Fruit fly (Drosophila melanogaster): Measurements from ENCODE around the gene dbe.

The dbe gene

dm6 chr2L:827516-828362 is 41.9 kb downstream of the dbe start:
- peak; percentile 5 for TF ChIP-seq Sp1 (GFP tag; optimal IDR thresholded peaks at IDR 0.05)
- TF ChIP-seq HLH106 (tag; optimal IDR thresholded peaks at IDR 0.05): no peak
- TF ChIP-seq h (GFP tag; optimal IDR thresholded peaks at IDR 0.05): peak; percentile 24
- TF ChIP-seq dl (GFP tag; optimal IDR thresholded peaks at IDR 0.05; ENCODE audit: insufficient read depth in 1 of 2, partially characterized antibody in 2 of 2): no peak
- TF ChIP-seq Rel (GFP tag; optimal IDR thresholded peaks at IDR 0.05): no peak
- peak; percentile 99 for TF ChIP-seq Rel (tag; optimal IDR thresholded peaks at IDR 0.05)
- TF ChIP-seq psq (GFP tag; optimal IDR thresholded peaks at IDR 0.05): peak; percentile 18
- TF ChIP-seq lola (GFP tag; optimal IDR thresholded peaks at IDR 0.05): no peak
- no peak for TF ChIP-seq Hr78 (GFP tag; optimal IDR thresholded peaks at IDR 0.05)
- no peak for TF ChIP-seq dsf (GFP tag; optimal IDR thresholded peaks at IDR 0.05; ENCODE audit: borderline replicate concordance)
- peak; percentile 17 for TF ChIP-seq Dif (GFP tag; optimal IDR thresholded peaks at IDR 0.05; ENCODE audit: partially characterized antibody)
- peak; percentile 17 for TF ChIP-seq Hnf4 (GFP tag; optimal IDR thresholded peaks at IDR 0.05)
- peak; percentile 28 for TF ChIP-seq br (GFP tag; optimal IDR thresholded peaks at IDR 0.05)
- peak; percentile 26 for TF ChIP-seq OdsH (GFP tag; optimal IDR thresholded peaks at IDR 0.05)
- TF ChIP-seq dmrt93B (GFP tag; optimal IDR thresholded peaks at IDR 0.05): no peak
- TF ChIP-seq jim (GFP tag; optimal IDR thresholded peaks at IDR 0.05): no peak
- no peak for TF ChIP-seq pan (optimal IDR thresholded peaks at IDR 0.05)
- no peak for TF ChIP-seq brk (GFP tag; optimal IDR thresholded peaks at IDR 0.05)
- TF ChIP-seq foxo (GFP tag; optimal IDR thresholded peaks at IDR 0.05): peak in 1 of 2 experiments; percentile 18
- no peak for TF ChIP-seq Dfd (GFP tag; optimal IDR thresholded peaks at IDR 0.05)

- TF ChIP-seq dsf (GFP tag; optimal IDR thresholded peaks at IDR 0.05; ENCODE audit: borderline replicate concordance): no peak
- no peak for TF ChIP-seq GATAd (GFP tag; optimal IDR thresholded peaks at IDR 0.05)
- TF ChIP-seq woc (GFP tag; optimal IDR thresholded peaks at IDR 0.05): no peak
- TF ChIP-seq Mio (GFP tag; optimal IDR thresholded peaks at IDR 0.05): no peak
- TF ChIP-seq CG9705 (GFP tag; optimal IDR thresholded peaks at IDR 0.05): no peak
- TF ChIP-seq Myc (optimal IDR thresholded peaks at IDR 0.05): no peak
- no peak for TF ChIP-seq dl (GFP tag; optimal IDR thresholded peaks at IDR 0.05; ENCODE audit: insufficient read depth in 1 of 2, partially characterized antibody in 2 of 2)
- no peak for TF ChIP-seq rgr (GFP tag; optimal IDR thresholded peaks at IDR 0.05)
Measured at dm6 chr2L:827049-827448, 42.6 kb downstream of the dbe start.

dm6 chr2L:826388-826787 is 43.3 kb downstream of the dbe start:
- peak; percentile 84 for TF ChIP-seq Dif (GFP tag; optimal IDR thresholded peaks at IDR 0.05; ENCODE audit: partially characterized antibody)
- peak; percentile 85 to 90 for TF ChIP-seq dl (GFP tag; optimal IDR thresholded peaks at IDR 0.05; ENCODE audit: insufficient read depth in 1 of 2, partially characterized antibody in 2 of 2)
- TF ChIP-seq Abd-B (GFP tag; optimal IDR thresholded peaks at IDR 0.05): no peak

dm6 chr2L:825768-826263 is 43.8 kb downstream of the dbe start, which contains the start of the genes CG3862 and dock:
Gene CG3862, minus strand, starts transcription at chr2L:825861.
Gene dock, plus strand, starts transcription at chr2L:825969.
- TF ChIP-seq pan (optimal IDR thresholded peaks at IDR 0.05) (no peak), Mio (GFP tag; optimal IDR thresholded peaks at IDR 0.05) (no peak), Sp1 (GFP tag; optimal IDR thresholded peaks at IDR 0.05) (peak; percentile 61), h (GFP tag; optimal IDR thresholded peaks at IDR 0.05) (peak; percentile 50), Rel (GFP tag; optimal IDR thresholded peaks at IDR 0.05) (no peak), Rel (tag; optimal IDR thresholded peaks at IDR 0.05) (peak; percentile 61), sv (GFP tag; optimal IDR thresholded peaks at IDR 0.05) (peak; percentile 2), Abd-B (GFP tag; optimal IDR thresholded peaks at IDR 0.05) (no peak), Vsx2 (GFP tag; optimal IDR thresholded peaks at IDR 0.05; ENCODE audit: partially characterized antibody) (no peak), CG9705 (GFP tag; optimal IDR thresholded peaks at IDR 0.05) (no peak), br (GFP tag; optimal IDR thresholded peaks at IDR 0.05) (peak; percentile 61), CrebA (GFP tag; optimal IDR thresholded peaks at IDR 0.05; ENCODE audit: borderline replicate concordance) (no peak), dmrt93B (GFP tag; optimal IDR thresholded peaks at IDR 0.05) (no peak), jim (GFP tag; optimal IDR thresholded peaks at IDR 0.05) (no peak), tai (GFP tag; optimal IDR thresholded peaks at IDR 0.05) (no peak), brk (GFP tag; optimal IDR thresholded peaks at IDR 0.05) (no peak), CG32264 (GFP tag; optimal IDR thresholded peaks at IDR 0.05) (no peak), GATAd (GFP tag; optimal IDR thresholded peaks at IDR 0.05) (no peak), HLH106 (tag; optimal IDR thresholded peaks at IDR 0.05) (peak; percentile 17), ey (GFP tag; optimal IDR thresholded peaks at IDR 0.05) (peak; percentile 23), lola (GFP tag; optimal IDR thresholded peaks at IDR 0.05) (no peak), OdsH (GFP tag; optimal IDR thresholded peaks at IDR 0.05) (peak; percentile 33), rgr (GFP tag; optimal IDR thresholded peaks at IDR 0.05) (peak; percentile 59), Myc (optimal IDR thresholded peaks at IDR 0.05) (peak; percentile 55), Hnf4 (GFP tag; optimal IDR thresholded peaks at IDR 0.05) (peak; percentile 59), dl (GFP tag; optimal IDR thresholded peaks at IDR 0.05; ENCODE audit: insufficient read depth in 1 of 2, partially characterized antibody in 2 of 2) (peak in 1 of 2 experiments; percentile 2), psq (GFP tag; optimal IDR thresholded peaks at IDR 0.05) (no peak), dsf (GFP tag; optimal IDR thresholded peaks at IDR 0.05; ENCODE audit: borderline replicate concordance) (no peak), Dfd (GFP tag; optimal IDR thresholded peaks at IDR 0.05) (no peak), fru (GFP tag; optimal IDR thresholded peaks at IDR 0.05) (peak; percentile 66), Dif (GFP tag; optimal IDR thresholded peaks at IDR 0.05; ENCODE audit: partially characterized antibody) (no peak), foxo (GFP tag; optimal IDR thresholded peaks at IDR 0.05) (peak in 1 of 2 experiments; percentile 73), Hr78 (GFP tag; optimal IDR thresholded peaks at IDR 0.05) (no peak), Jra (GFP tag; optimal IDR thresholded peaks at IDR 0.05) (peak; percentile 32), Hr83 (GFP tag; optimal IDR thresholded peaks at IDR 0.05; ENCODE audit: poor library complexity, severe bottlenecking) (peak; percentile 89), sage (GFP tag; optimal IDR thresholded peaks at IDR 0.05) (no peak)

Data from whole organism, wandering third instar larva.